Fruit fly (Drosophila melanogaster) whole organism, embryonic: ENCODE data around the gene cass.
A peak's percentile ranks its signal among the peaks of the same experiment; 100 is the strongest.

Experiments used
- Blimp-1 ChIP-seq: fragments of 200-800 bp; sonication (Bioruptor generic); optimal IDR thresholded peaks from 3 replicates; lab custom pipeline; 2018; ENCODE audit warnings: missing biosample characterization, missing genetic modification characterization, mild to moderate bottlenecking, moderate library complexity, missing genetic modification reagents
- Bteb2 ChIP-seq: fragments of 200-800 bp; sonication (Bioruptor generic); optimal IDR thresholded peaks from 2 replicates; lab custom pipeline; 2016; ENCODE audit warnings: missing biosample characterization, missing genetic modification characterization
- CG10209 ChIP-seq: fragments of 200-800 bp; sonication (Bioruptor generic); optimal IDR thresholded peaks from 3 replicates; lab custom pipeline; 2017; ENCODE audit warnings: missing biosample characterization, mild to moderate bottlenecking, missing genetic modification characterization, missing genetic modification reagents
- CG10267 ChIP-seq: fragments of 200-800 bp; sonication (Bioruptor generic); optimal IDR thresholded peaks from 2 replicates; lab custom pipeline; 2018; ENCODE audit warnings: missing biosample characterization, mild to moderate bottlenecking, missing genetic modification characterization, moderate library complexity
- CG11723 ChIP-seq: fragments of 200-800 bp; sonication (Bioruptor generic); optimal IDR thresholded peaks from 2 replicates; lab custom pipeline; 2017; ENCODE audit warnings: missing biosample characterization, mild to moderate bottlenecking, missing genetic modification characterization
- CG12219 ChIP-seq: fragments of 200-800 bp; sonication (Bioruptor generic); optimal IDR thresholded peaks from 3 replicates; lab custom pipeline; 2018; ENCODE audit warnings: missing biosample characterization, mild to moderate bottlenecking, missing genetic modification characterization
- CG12659 ChIP-seq: fragments of 200-800 bp; sonication (Bioruptor generic); optimal IDR thresholded peaks from 3 replicates; lab custom pipeline; 2017; ENCODE audit warnings: mild to moderate bottlenecking, missing biosample characterization, missing genetic modification reagents, missing genetic modification characterization
- CG13775 ChIP-seq: fragments of 200-800 bp; sonication (Bioruptor generic); optimal IDR thresholded peaks from 3 replicates; lab custom pipeline; 2017; ENCODE audit warnings: missing biosample characterization, mild to moderate bottlenecking, missing genetic modification characterization
- CG14441 ChIP-seq: fragments of 200-800 bp; sonication (Bioruptor generic); IDR thresholded peaks from 2 replicates; pipeline ENCODE4 v1.3.6; 2022; ENCODE audit warnings: missing biosample characterization, missing genetic modification characterization
- CG15269 ChIP-seq: fragments of 200-800 bp; sonication (Bioruptor generic); optimal IDR thresholded peaks from 2 replicates; lab custom pipeline; 2018; ENCODE audit warnings: missing biosample characterization, mild to moderate bottlenecking, missing genetic modification characterization, moderate library complexity
- CG17802 ChIP-seq: fragments of 200-800 bp; sonication (Bioruptor generic); optimal IDR thresholded peaks from 2 replicates; lab custom pipeline; 2018; ENCODE audit warnings: missing biosample characterization, mild to moderate bottlenecking, missing genetic modification characterization, moderate library complexity
- CG18619 ChIP-seq: fragments of 200-800 bp; sonication (Bioruptor generic); optimal IDR thresholded peaks from 3 replicates; lab custom pipeline; 2017; ENCODE audit warnings: missing biosample characterization, mild to moderate bottlenecking, missing genetic modification characterization
- CG2120 ChIP-seq: fragments of 200-800 bp; sonication (Bioruptor generic); optimal IDR thresholded peaks from 3 replicates; lab custom pipeline; 2016; ENCODE audit warnings: missing biosample characterization, missing genetic modification characterization
- CG2202 ChIP-seq: fragments of 200-800 bp; sonication (Bioruptor generic); optimal IDR thresholded peaks from 2 replicates; lab custom pipeline; 2018; ENCODE audit warnings: missing biosample characterization, mild to moderate bottlenecking, missing genetic modification characterization
- CG30431 ChIP-seq: fragments of 200-800 bp; sonication (Bioruptor generic); optimal IDR thresholded peaks from 2 replicates; lab custom pipeline; 2017; ENCODE audit warnings: missing biosample characterization, missing genetic modification characterization
- CG3163 ChIP-seq: fragments of 200-800 bp; sonication (Bioruptor generic); optimal IDR thresholded peaks from 3 replicates; lab custom pipeline; 2016; ENCODE audit warnings: missing biosample characterization, missing genetic modification characterization
- CG3407 ChIP-seq: fragments of 200-800 bp; sonication (Bioruptor generic); optimal IDR thresholded peaks from 2 replicates; lab custom pipeline; 2018; ENCODE audit warnings: missing biosample characterization, mild to moderate bottlenecking, missing genetic modification characterization
- CG4360 ChIP-seq: fragments of 200-800 bp; sonication (Bioruptor generic); IDR thresholded peaks from 2 replicates; pipeline ENCODE4 v1.3.6; 2022; ENCODE audit warnings: missing biosample characterization, missing genetic modification characterization
- CG6175 ChIP-seq: fragments of 200-800 bp; sonication (Bioruptor generic); IDR thresholded peaks from 3 replicates; pipeline ENCODE4 v1.3.6; 2022; ENCODE audit warnings: missing biosample characterization, missing genetic modification characterization
- CG7839 ChIP-seq: fragments of 200-800 bp; sonication (Bioruptor generic); optimal IDR thresholded peaks from 3 replicates; lab custom pipeline; 2018; ENCODE audit warnings: missing biosample characterization, mild to moderate bottlenecking, missing genetic modification characterization, moderate library complexity
- CG7928 ChIP-seq: fragments of 200-800 bp; sonication (Bioruptor generic); optimal IDR thresholded peaks from 2 replicates; lab custom pipeline; 2017; ENCODE audit warnings: missing biosample characterization, mild to moderate bottlenecking, missing genetic modification characterization
- CG8478 ChIP-seq: fragments of >200 bp; optimal IDR thresholded peaks from 2 replicates; lab custom pipeline; 2018
- CG8944 ChIP-seq: fragments of 200-800 bp; sonication (Bioruptor generic); optimal IDR thresholded peaks from 3 replicates; lab custom pipeline; 2016; ENCODE audit warnings: missing biosample characterization, missing genetic modification characterization
- CG9817 ChIP-seq: fragments of 200-800 bp; sonication (Bioruptor generic); optimal IDR thresholded peaks from 2 replicates; lab custom pipeline; 2018; ENCODE audit warnings: missing biosample characterization, mild to moderate bottlenecking, missing genetic modification characterization, moderate library complexity
- CoRest ChIP-seq: fragments of 200-800 bp; sonication (Bioruptor generic); optimal IDR thresholded peaks from 3 replicates; lab custom pipeline; 2018; ENCODE audit warnings: missing biosample characterization, mild to moderate bottlenecking, missing genetic modification characterization, moderate library complexity
- H15 ChIP-seq: fragments of 200-800 bp; sonication (Bioruptor generic); IDR thresholded peaks from 3 replicates; pipeline ENCODE4 v1.3.6; 2022; ENCODE audit warnings: missing biosample characterization, missing genetic modification characterization
- HmgZ ChIP-seq: fragments of 200-800 bp; sonication (Bioruptor generic); optimal IDR thresholded peaks from 2 replicates; lab custom pipeline; 2018; ENCODE audit warnings: missing biosample characterization, mild to moderate bottlenecking, missing genetic modification characterization
- Meics ChIP-seq: fragments of 200-800 bp; sonication (Bioruptor generic); optimal IDR thresholded peaks from 2 replicates; lab custom pipeline; 2017; ENCODE audit warnings: missing biosample characterization, mild to moderate bottlenecking, missing genetic modification characterization
- Scr ChIP-seq: fragments of 200-800 bp; sonication (Bioruptor generic); IDR thresholded peaks from 2 replicates; pipeline ENCODE4 v1.3.6; 2022; ENCODE audit warnings: missing biosample characterization, missing genetic modification characterization; ENCODE audit not compliant: partially characterized antibody
- TFAM ChIP-seq: fragments of 200-800 bp; sonication (Bioruptor generic); optimal IDR thresholded peaks from 2 replicates; lab custom pipeline; 2017; ENCODE audit warnings: missing biosample characterization, missing genetic modification characterization, inconsistent platforms
- Tbp ChIP-seq: fragments of >200 bp; optimal IDR thresholded peaks from 2 replicates; lab custom pipeline; 2018; ENCODE audit warnings: missing biosample characterization, missing genetic modification characterization
- Trl ChIP-seq, 3 experiments: fragments of >200 bp in 2 of 3; fragments of 200-800 bp in 1 of 3; sonication (Bioruptor generic) in 1 of 3; optimal IDR thresholded peaks; 2 replicates in 1 of 3; 3 replicates in 2 of 3; lab custom pipeline; 2016 to 2017; ENCODE audit warnings: missing biosample characterization in 1 of 3, missing genetic modification characterization in 1 of 3
- Xbp1 ChIP-seq: fragments of 200-800 bp; sonication (Bioruptor generic); optimal IDR thresholded peaks from 3 replicates; lab custom pipeline; 2016; ENCODE audit warnings: missing biosample characterization, mild to moderate bottlenecking, missing genetic modification characterization
- bowl ChIP-seq: fragments of 200-800 bp; sonication (Bioruptor generic); IDR thresholded peaks from 2 replicates; pipeline ENCODE4 v1.3.6; 2022; ENCODE audit warnings: missing biosample characterization, missing genetic modification characterization
- cg ChIP-seq: fragments of 200-800 bp; sonication (Bioruptor generic); optimal IDR thresholded peaks from 3 replicates; lab custom pipeline; 2019; ENCODE audit warnings: missing biosample characterization, mild to moderate bottlenecking, missing genetic modification characterization, moderate library complexity
- croc ChIP-seq: fragments of 200-800 bp; sonication (Bioruptor generic); conservative IDR thresholded peaks from 3 replicates; pipeline ENCODE4 v1.3.6; 2022; ENCODE audit warnings: missing biosample characterization, missing genetic modification characterization
- crp ChIP-seq, 2 experiments: fragments of 200-800 bp; sonication (Bioruptor generic); optimal IDR thresholded peaks; 2 replicates in 1 of 2; 3 replicates in 1 of 2; lab custom pipeline; 2017; ENCODE audit warnings: missing biosample characterization in 2 of 2, missing genetic modification characterization in 2 of 2, mild to moderate bottlenecking in 1 of 2, moderate library complexity in 1 of 2
- cwo ChIP-seq: fragments of 200-800 bp; sonication (Bioruptor generic); optimal IDR thresholded peaks from 3 replicates; lab custom pipeline; 2017; ENCODE audit warnings: missing biosample characterization, missing genetic modification characterization, mild to moderate bottlenecking, moderate library complexity, missing genetic modification reagents
- danr ChIP-seq: fragments of 200-800 bp; sonication (Bioruptor generic); IDR thresholded peaks from 2 replicates; pipeline ENCODE4 v1.3.6; 2022; ENCODE audit warnings: missing biosample characterization, missing genetic modification characterization
- gcm2 ChIP-seq: fragments of 200-800 bp; sonication (Bioruptor generic); optimal IDR thresholded peaks from 2 replicates; lab custom pipeline; 2016; ENCODE audit warnings: missing biosample characterization, missing genetic modification characterization
- grau ChIP-seq: fragments of 200-800 bp; optimal IDR thresholded peaks from 3 replicates; lab custom pipeline; 2019; ENCODE audit warnings: missing biosample characterization, mild to moderate bottlenecking, missing genetic modification characterization, moderate library complexity
- mirr ChIP-seq: fragments of 200-800 bp; sonication (Bioruptor generic); optimal IDR thresholded peaks from 3 replicates; lab custom pipeline; 2018; ENCODE audit warnings: missing biosample characterization, mild to moderate bottlenecking, missing genetic modification characterization
- peb ChIP-seq: fragments of 200-800 bp; sonication (Bioruptor generic); IDR thresholded peaks from 2 replicates; pipeline ENCODE4 v1.3.6; 2022; ENCODE audit warnings: missing biosample characterization, missing genetic modification characterization
- phol ChIP-seq: fragments of 200-800 bp; sonication (Bioruptor generic); optimal IDR thresholded peaks from 3 replicates; lab custom pipeline; 2018; ENCODE audit warnings: missing biosample characterization, mild to moderate bottlenecking, missing genetic modification characterization, moderate library complexity
- sc ChIP-seq, 3 experiments: fragments of >200 bp in 2 of 3; fragments of 200-800 bp in 1 of 3; sonication (Bioruptor generic) in 1 of 3; optimal IDR thresholded peaks; 2 replicates in 2 of 3; 3 replicates in 1 of 3; lab custom pipeline; 2017; ENCODE audit warnings: mild to moderate bottlenecking in 1 of 3, missing biosample characterization in 1 of 3, missing genetic modification characterization in 1 of 3, missing genetic modification reagents in 1 of 3
- schlank ChIP-seq: fragments of 200-800 bp; sonication (Bioruptor generic); optimal IDR thresholded peaks from 2 replicates; lab custom pipeline; 2018; ENCODE audit warnings: missing biosample characterization, mild to moderate bottlenecking, missing genetic modification characterization
- sisA ChIP-seq: fragments of 200-800 bp; sonication (Bioruptor generic); IDR thresholded peaks from 2 replicates; pipeline ENCODE4 v1.3.6; 2022; ENCODE audit warnings: missing biosample characterization, missing genetic modification characterization
- slbo ChIP-seq: fragments of 200-800 bp; sonication (Bioruptor generic); IDR thresholded peaks from 2 replicates; pipeline ENCODE4 v1.3.6; 2022; ENCODE audit warnings: missing biosample characterization, missing genetic modification characterization
- so ChIP-seq: fragments of 200-800 bp; sonication (Bioruptor generic); IDR thresholded peaks from 3 replicates; pipeline ENCODE4 v1.3.6; 2022; ENCODE audit warnings: missing biosample characterization, missing genetic modification characterization
- tup ChIP-seq: fragments of 200-800 bp; sonication (Bioruptor generic); optimal IDR thresholded peaks from 2 replicates; lab custom pipeline; 2016; ENCODE audit warnings: missing biosample characterization, mild to moderate bottlenecking, missing genetic modification characterization, moderate library complexity
- yki ChIP-seq: fragments of >200 bp; optimal IDR thresholded peaks from 3 replicates; lab custom pipeline; 2018

cass gene

dm6 chr2L:17470630-17471029 lies 7.1 kb downstream of the cass start (continued):
- TF ChIP-seq peb (no peak), CG10267 (tag; lab: Kevin White, UChicago) (no peak), CG4360 (GFP tag; lab: Robert Waterston, UW) (no peak), danr (GFP tag; lab: Robert Waterston, UW) (no peak), CG3407 (GFP tag; lab: Kevin White, UChicago) (no peak), yki (lab: Kevin White, UChicago) (no peak), CG13775 (no peak), CG14441 (GFP tag; lab: Robert Waterston, UW) (no peak), CG12659 (GFP tag; lab: Kevin White, UChicago) (peak; percentile 57), CG10209 (GFP tag; lab: Kevin White, UChicago) (peak; percentile 72), CoRest (tag; lab: Kevin White, UChicago) (peak; percentile 50), slbo (GFP tag; lab: Robert Waterston, UW) (no peak), CG18619 (GFP tag; lab: Kevin White, UChicago) (peak; percentile 68), Bteb2 (GFP tag; lab: Kevin White, UChicago) (peak; percentile 75), bowl (GFP tag; lab: Robert Waterston, UW) (no peak), CG6175 (GFP tag; lab: Robert Waterston, UW) (no peak), CG9817 (tag; lab: Kevin White, UChicago) (peak; percentile 73), tup (GFP tag; lab: Kevin White, UChicago) (peak; percentile 14), Scr (GFP tag; lab: Robert Waterston, UW) (no peak), CG8944 (no peak), CG12219 (GFP tag; lab: Kevin White, UChicago) (no peak), Meics (GFP tag; lab: Kevin White, UChicago) (peak; percentile 84), gcm2 (no peak), phol (no peak), CG8478 (no peak), CG2120 (GFP tag; lab: Kevin White, UChicago) (peak; percentile 83), H15 (GFP tag; lab: Robert Waterston, UW) (no peak), mirr (GFP tag; lab: Kevin White, UChicago) (peak; percentile 62), HmgZ (tag; lab: Kevin White, UChicago) (peak; percentile 62), so (no peak; the same call in 2 of the 3 replicates), cg (GFP tag; lab: Kevin White, UChicago) (no peak), crp (GFP tag; optimal IDR thresholded peaks at IDR 0.05; lab: Kevin White, UChicago) (no peak), CG3163 (GFP tag; lab: Kevin White, UChicago) (peak; percentile 14), croc (GFP tag; lab: Robert Waterston, UW) (no peak), TFAM (GFP tag; lab: Kevin White, UChicago) (no peak), CG2202 (tag; lab: Kevin White, UChicago) (no peak), Trl (optimal IDR thresholded peaks at IDR 0.05; lab: Kevin White, UChicago) (no peak), Trl (GFP tag; optimal IDR thresholded peaks at IDR 0.05; lab: Kevin White, UChicago) (peak; percentile 74), cwo (GFP tag; lab: Kevin White, UChicago) (peak; percentile 62), Blimp-1 (GFP tag; lab: Kevin White, UChicago) (no peak), Tbp (GFP tag; lab: Kevin White, UChicago) (no peak), CG15269 (tag; lab: Kevin White, UChicago) (peak; percentile 56), CG7928 (peak; percentile 44), sc (optimal IDR thresholded peaks at IDR 0.05; lab: Kevin White, UChicago) (no peak), sc (GFP tag; optimal IDR thresholded peaks at IDR 0.05; lab: Kevin White, UChicago) (no peak), schlank (tag; lab: Kevin White, UChicago) (peak; percentile 86), Xbp1 (GFP tag; lab: Kevin White, UChicago) (no peak), CG17802 (tag; lab: Kevin White, UChicago) (no peak), CG11723 (no peak), sisA (no peak), CG30431 (GFP tag; lab: Kevin White, UChicago) (no peak), grau (tag; lab: Kevin White, UChicago) (peak; percentile 54), CG7839 (peak; percentile 45)
